Fruit fly (Drosophila melanogaster) whole organism, embryonic: ENCODE measurements around the gene CG34409.
A peak's percentile ranks its signal among the peaks of the same experiment; 100 is the strongest.

Source experiments
- CG10654 ChIP-seq: fragments of 200-800 bp; sonication (Bioruptor generic); optimal IDR thresholded peaks from 2 replicates; lab custom pipeline; 2016; ENCODE audit warnings: missing biosample characterization, missing genetic modification characterization
- CG12219 ChIP-seq: fragments of 200-800 bp; sonication (Bioruptor generic); optimal IDR thresholded peaks from 3 replicates; lab custom pipeline; 2018; ENCODE audit warnings: missing biosample characterization, mild to moderate bottlenecking, missing genetic modification characterization
- CG13287 ChIP-seq: fragments of 200-800 bp; sonication (Bioruptor generic); IDR thresholded peaks from 2 replicates; pipeline ENCODE4 v1.3.6; 2022; ENCODE audit warnings: missing biosample characterization, missing genetic modification characterization; ENCODE audit not compliant: partially characterized antibody
- CG13424 ChIP-seq: fragments of 200-800 bp; sonication (Bioruptor generic); optimal IDR thresholded peaks from 2 replicates; lab custom pipeline; 2019; ENCODE audit warnings: missing biosample characterization, mild to moderate bottlenecking, missing genetic modification characterization, moderate library complexity
- CG16813 ChIP-seq: fragments of 200-800 bp; sonication (Bioruptor generic); IDR thresholded peaks from 3 replicates; pipeline ENCODE4 v1.3.6; 2022; ENCODE audit warnings: missing biosample characterization, missing genetic modification characterization; ENCODE audit not compliant: partially characterized antibody
- CG17385 ChIP-seq: fragments of 200-800 bp; sonication (Bioruptor generic); optimal IDR thresholded peaks from 3 replicates; lab custom pipeline; 2018; ENCODE audit warnings: missing biosample characterization, mild to moderate bottlenecking, missing genetic modification characterization
- CG17612 ChIP-seq: fragments of 200-800 bp; sonication (Bioruptor generic); IDR thresholded peaks from 2 replicates; pipeline ENCODE4 v1.3.6; 2022; ENCODE audit warnings: missing biosample characterization, missing genetic modification characterization
- CG2678 ChIP-seq: fragments of 200-800 bp; sonication (Bioruptor generic); optimal IDR thresholded peaks from 3 replicates; lab custom pipeline; 2019; ENCODE audit warnings: missing biosample characterization, mild to moderate bottlenecking, missing genetic modification characterization, moderate library complexity
- CG2712 ChIP-seq: fragments of 200-800 bp; optimal IDR thresholded peaks from 3 replicates; lab custom pipeline; 2019; ENCODE audit warnings: missing biosample characterization, mild to moderate bottlenecking, missing genetic modification characterization, moderate library complexity
- CG30020 ChIP-seq: fragments of 200-800 bp; optimal IDR thresholded peaks from 2 replicates; lab custom pipeline; 2019; ENCODE audit warnings: missing biosample characterization, mild to moderate bottlenecking, missing genetic modification characterization, moderate library complexity
- CG34422 ChIP-seq: fragments of 200-800 bp; sonication (Bioruptor generic); IDR thresholded peaks from 3 replicates; pipeline ENCODE4 v1.3.6; 2022; ENCODE audit warnings: missing biosample characterization, missing genetic modification characterization
- CG42726 ChIP-seq: fragments of 200-800 bp; sonication (Bioruptor generic); IDR thresholded peaks from 2 replicates; pipeline ENCODE4 v1.3.6; 2022; ENCODE audit warnings: missing biosample characterization, missing genetic modification characterization; ENCODE audit not compliant: partially characterized antibody
- CG4282 ChIP-seq: fragments of 200-800 bp; sonication (Bioruptor generic); optimal IDR thresholded peaks from 2 replicates; lab custom pipeline; 2016; ENCODE audit warnings: missing biosample characterization, missing genetic modification characterization
- CG4360 ChIP-seq: fragments of 200-800 bp; sonication (Bioruptor generic); IDR thresholded peaks from 2 replicates; pipeline ENCODE4 v1.3.6; 2022; ENCODE audit warnings: missing biosample characterization, missing genetic modification characterization
- CG4404 ChIP-seq: fragments of 200-800 bp; sonication (Bioruptor generic); IDR thresholded peaks from 2 replicates; pipeline ENCODE4 v1.3.6; 2022; ENCODE audit warnings: missing biosample characterization, missing genetic modification characterization
- CG6175 ChIP-seq: fragments of 200-800 bp; sonication (Bioruptor generic); IDR thresholded peaks from 3 replicates; pipeline ENCODE4 v1.3.6; 2022; ENCODE audit warnings: missing biosample characterization, missing genetic modification characterization
- CG6683 ChIP-seq: fragments of 200-800 bp; sonication (Bioruptor generic); optimal IDR thresholded peaks from 2 replicates; lab custom pipeline; 2017; ENCODE audit warnings: missing biosample characterization, mild to moderate bottlenecking, missing genetic modification characterization, missing genetic modification reagents
- CG6813 ChIP-seq: fragments of 200-800 bp; sonication (Bioruptor generic); optimal IDR thresholded peaks from 2 replicates; lab custom pipeline; 2017; ENCODE audit warnings: missing biosample characterization, missing genetic modification characterization, mild to moderate bottlenecking, moderate library complexity, missing genetic modification reagents
- CG7745 ChIP-seq: fragments of 200-800 bp; sonication (Bioruptor generic); optimal IDR thresholded peaks from 2 replicates; lab custom pipeline; 2018; ENCODE audit warnings: missing biosample characterization, mild to moderate bottlenecking, missing genetic modification characterization, moderate library complexity
- CG7786 ChIP-seq: fragments of 200-800 bp; sonication (Bioruptor generic); optimal IDR thresholded peaks from 2 replicates; lab custom pipeline; 2016; ENCODE audit warnings: missing biosample characterization, missing genetic modification characterization
- CG8290 ChIP-seq, 3 experiments: fragments of 200-800 bp; sonication (Bioruptor generic); optimal IDR thresholded peaks; 2 replicates each; lab custom pipeline; 2016 to 2019; ENCODE audit warnings: missing biosample characterization in 3 of 3, missing genetic modification characterization in 3 of 3, mild to moderate bottlenecking in 2 of 3, moderate library complexity in 1 of 3
- CG8765 ChIP-seq: fragments of 200-800 bp; sonication (Bioruptor generic); IDR thresholded peaks from 2 replicates; pipeline ENCODE4 v1.3.6; 2022; ENCODE audit warnings: missing biosample characterization, missing genetic modification characterization
- Camta ChIP-seq: fragments of 200-800 bp; sonication (Bioruptor generic); optimal IDR thresholded peaks from 2 replicates; lab custom pipeline; 2016; ENCODE audit warnings: missing biosample characterization, missing genetic modification characterization
- CkIIα-i1 ChIP-seq: fragments of 200-800 bp; sonication (Bioruptor generic); IDR thresholded peaks from 2 replicates; pipeline ENCODE4 v1.3.6; 2022; ENCODE audit warnings: missing biosample characterization, missing genetic modification characterization
- Dek ChIP-seq: fragments of 200-800 bp; sonication (Bioruptor generic); optimal IDR thresholded peaks from 3 replicates; lab custom pipeline; 2019; ENCODE audit warnings: missing biosample characterization, mild to moderate bottlenecking, missing genetic modification characterization, moderate library complexity
- Elba2 ChIP-seq: fragments of 200-800 bp; sonication (Bioruptor generic); optimal IDR thresholded peaks from 3 replicates; lab custom pipeline; 2016; ENCODE audit warnings: missing biosample characterization, missing genetic modification characterization
- Hand ChIP-seq: fragments of 200-800 bp; sonication (Bioruptor generic); optimal IDR thresholded peaks from 2 replicates; lab custom pipeline; 2017; ENCODE audit warnings: mild to moderate bottlenecking, missing biosample characterization, missing genetic modification reagents, missing genetic modification characterization
- Max ChIP-seq: fragments of 200-800 bp; sonication (Bioruptor generic); optimal IDR thresholded peaks from 2 replicates; lab custom pipeline; 2016; ENCODE audit warnings: missing biosample characterization, mild to moderate bottlenecking, missing genetic modification characterization
- NC2β ChIP-seq: fragments of 200-800 bp; sonication (Bioruptor generic); optimal IDR thresholded peaks from 2 replicates; lab custom pipeline; 2016; ENCODE audit warnings: missing biosample characterization, missing genetic modification characterization
- NfI ChIP-seq: fragments of 200-800 bp; sonication (Bioruptor generic); optimal IDR thresholded peaks from 3 replicates; lab custom pipeline; 2018; ENCODE audit warnings: missing biosample characterization, mild to moderate bottlenecking, missing genetic modification characterization, moderate library complexity
- Optix ChIP-seq: fragments of 200-800 bp; sonication (Bioruptor generic); IDR thresholded peaks from 3 replicates; pipeline ENCODE4 v1.3.6; 2022; ENCODE audit warnings: missing biosample characterization, missing genetic modification characterization
- Scr ChIP-seq: fragments of 200-800 bp; sonication (Bioruptor generic); IDR thresholded peaks from 2 replicates; pipeline ENCODE4 v1.3.6; 2022; ENCODE audit warnings: missing biosample characterization, missing genetic modification characterization; ENCODE audit not compliant: partially characterized antibody
- Sry-β ChIP-seq: fragments of 200-800 bp; sonication (Bioruptor generic); optimal IDR thresholded peaks from 2 replicates; lab custom pipeline; 2018; ENCODE audit warnings: missing biosample characterization, mild to moderate bottlenecking, missing genetic modification characterization, moderate library complexity
- Vsx1 ChIP-seq: fragments of 200-800 bp; sonication (Bioruptor generic); optimal IDR thresholded peaks from 2 replicates; lab custom pipeline; 2017; ENCODE audit warnings: missing biosample characterization, mild to moderate bottlenecking, missing genetic modification characterization, missing genetic modification reagents
- ap ChIP-seq: fragments of 200-800 bp; sonication (Bioruptor generic); IDR thresholded peaks from 2 replicates; pipeline ENCODE4 v1.3.6; 2022; ENCODE audit warnings: missing biosample characterization, missing genetic modification characterization
- ase ChIP-seq: fragments of 200-800 bp; sonication (Bioruptor generic); IDR thresholded peaks from 3 replicates; pipeline ENCODE4 v1.3.6; 2022; ENCODE audit warnings: missing biosample characterization, missing genetic modification characterization
- br ChIP-seq: fragments of >200 bp; optimal IDR thresholded peaks from 2 replicates; lab custom pipeline; 2017
- btn ChIP-seq: fragments of 200-800 bp; sonication (Bioruptor generic); optimal IDR thresholded peaks from 2 replicates; lab custom pipeline; 2016; ENCODE audit warnings: missing biosample characterization, missing genetic modification characterization
- dati ChIP-seq: fragments of 200-800 bp; sonication (Bioruptor generic); IDR thresholded peaks from 2 replicates; pipeline ENCODE4 v1.3.6; 2022; ENCODE audit warnings: missing biosample characterization, missing genetic modification characterization
- dmrt11E ChIP-seq: fragments of 200-800 bp; sonication (Bioruptor generic); optimal IDR thresholded peaks from 3 replicates; lab custom pipeline; 2018; ENCODE audit warnings: missing biosample characterization, mild to moderate bottlenecking, missing genetic modification characterization, moderate library complexity
- eyg ChIP-seq: fragments of 200-800 bp; sonication (Bioruptor generic); optimal IDR thresholded peaks from 3 replicates; lab custom pipeline; 2016; ENCODE audit warnings: missing biosample characterization, missing genetic modification characterization
- her ChIP-seq: fragments of 200-800 bp; sonication (Bioruptor generic); optimal IDR thresholded peaks from 2 replicates; lab custom pipeline; 2016; ENCODE audit warnings: missing biosample characterization, missing genetic modification characterization
- kni ChIP-seq: fragments of 200-800 bp; sonication (Bioruptor generic); optimal IDR thresholded peaks from 3 replicates; lab custom pipeline; 2017; ENCODE audit warnings: mild to moderate bottlenecking, missing biosample characterization, missing genetic modification reagents, missing genetic modification characterization
- lilli ChIP-seq: fragments of 200-800 bp; sonication (Bioruptor generic); optimal IDR thresholded peaks from 3 replicates; lab custom pipeline; 2016; ENCODE audit warnings: missing biosample characterization, missing genetic modification characterization
- mam ChIP-seq: fragments of 200-800 bp; sonication (Bioruptor generic); optimal IDR thresholded peaks from 3 replicates; lab custom pipeline; 2016; ENCODE audit warnings: missing biosample characterization, missing genetic modification characterization
- otp ChIP-seq: fragments of 200-800 bp; sonication (Bioruptor generic); IDR thresholded peaks from 3 replicates; pipeline ENCODE4, ENCODE4 v1.3.6; 2022; ENCODE audit warnings: missing biosample characterization, missing genetic modification characterization
- scrt ChIP-seq: fragments of 200-800 bp; sonication (Bioruptor generic); optimal IDR thresholded peaks from 2 replicates; lab custom pipeline; 2018; ENCODE audit warnings: missing biosample characterization, mild to moderate bottlenecking, missing genetic modification characterization, moderate library complexity
- sd ChIP-seq: fragments of 200-800 bp; sonication (Bioruptor generic); optimal IDR thresholded peaks from 3 replicates; lab custom pipeline; 2018; ENCODE audit warnings: missing biosample characterization, mild to moderate bottlenecking, missing genetic modification characterization, moderate library complexity
- sens ChIP-seq: fragments of 200-800 bp; sonication (Bioruptor generic); peaks from one replicate; lab custom pipeline; 2016; ENCODE audit warnings: missing biosample characterization, missing genetic modification characterization
- stc ChIP-seq: fragments of 200-800 bp; sonication (Bioruptor generic); IDR thresholded peaks from 2 replicates; pipeline ENCODE4 v1.3.6; 2022; ENCODE audit warnings: missing biosample characterization, missing genetic modification characterization
- tx ChIP-seq: fragments of 200-800 bp; sonication (Bioruptor generic); optimal IDR thresholded peaks from 2 replicates; lab custom pipeline; 2016; ENCODE audit warnings: missing biosample characterization, missing genetic modification characterization

Gene CG34409

dm6 chr3R:9702567-9702966, 43.6 kb downstream of the CG34409 start (continued):
- TF ChIP-seq CG12219 (GFP tag; lab: Kevin White, UChicago) (peak; percentile 90), CG13424 (tag; lab: Kevin White, UChicago) (peak; percentile 87), CG2712 (tag; lab: Kevin White, UChicago) (peak; percentile 91), CG7745 (no peak), Elba2 (GFP tag; lab: Kevin White, UChicago) (no peak), eyg (GFP tag; lab: Kevin White, UChicago) (peak; percentile 69), kni (GFP tag; lab: Kevin White, UChicago) (peak; percentile 12), ase (GFP tag; lab: Robert Waterston, UW) (no peak), CG17385 (peak; percentile 88), sens (GFP tag; lab: Kevin White, UChicago) (peak; percentile 98), CG13287 (GFP tag; lab: Robert Waterston, UW) (no peak), Vsx1 (GFP tag; lab: Kevin White, UChicago) (peak; percentile 81), btn (GFP tag; lab: Kevin White, UChicago) (peak; percentile 46), CG17612 (no peak), CG8290 (GFP tag; optimal IDR thresholded peaks at IDR 0.05; lab: Kevin White, UChicago) (peak; percentile 76), CG8290 (tag; optimal IDR thresholded peaks at IDR 0.05; lab: Kevin White, UChicago) (peak in 1 of 2 experiments; percentile 92), CG8765 (GFP tag; lab: Robert Waterston, UW) (no peak), NC2β (GFP tag; lab: Kevin White, UChicago) (peak; percentile 71), CG7786 (GFP tag; lab: Kevin White, UChicago) (peak; percentile 61), Max (GFP tag; lab: Kevin White, UChicago) (peak; percentile 83), CG34422 (GFP tag; lab: Robert Waterston, UW) (no peak), dati (GFP tag; lab: Robert Waterston, UW) (no peak), lilli (GFP tag; lab: Kevin White, UChicago) (peak; percentile 94), her (GFP tag; lab: Kevin White, UChicago) (peak; percentile 76), CkIIα-i1 (GFP tag; lab: Robert Waterston, UW) (no peak), CG10654 (peak; percentile 84), stc (no peak), CG6175 (GFP tag; lab: Robert Waterston, UW) (no peak), Optix (GFP tag; lab: Robert Waterston, UW) (no peak), br (lab: Kevin White, UChicago) (no peak), CG42726 (GFP tag; lab: Robert Waterston, UW) (no peak), CG30020 (tag; lab: Kevin White, UChicago) (peak; percentile 17), scrt (peak; percentile 85), Sry-β (peak; percentile 29), Camta (GFP tag; lab: Kevin White, UChicago) (peak; percentile 82), Scr (GFP tag; lab: Robert Waterston, UW) (no peak), sd (tag; lab: Kevin White, UChicago) (peak; percentile 94), CG4404 (GFP tag; lab: Robert Waterston, UW) (no peak), CG4360 (no peak), otp (GFP tag; lab: Robert Waterston, UW) (no peak), CG6683 (GFP tag; lab: Kevin White, UChicago) (peak; percentile 74), ap (GFP tag; lab: Robert Waterston, UW) (no peak), dmrt11E (peak; percentile 82), NfI (GFP tag; lab: Kevin White, UChicago) (peak; percentile 92), tx (GFP tag; lab: Kevin White, UChicago) (peak; percentile 70), Dek (peak; percentile 89), CG2678 (tag; lab: Kevin White, UChicago) (peak; percentile 93), CG6813 (peak; percentile 90), mam (GFP tag; lab: Kevin White, UChicago) (peak; percentile 86), Hand (peak; percentile 73), CG16813 (no peak), CG4282 (peak; percentile 49)
